Worm (Caenorhabditis elegans) whole organism, L1 larva: ENCODE data around the gene madf-1.

Experiments used
- C34B4.2 ChIP-seq: sonication (generic microtip); optimal IDR thresholded peaks from 2 replicates; lab custom pipeline; 2017; ENCODE audit warnings: mild to moderate bottlenecking, missing genetic modification characterization, missing compliant biosample characterization
- F16B12.6 ChIP-seq: fragments of 150-350 bp; optimal IDR thresholded peaks from 2 replicates; lab custom pipeline; 2014; ENCODE audit warnings: missing biosample characterization, missing genetic modification characterization
- Y116A8C.19 ChIP-seq: sonication (generic microtip); optimal IDR thresholded peaks from 2 replicates; lab custom pipeline; 2016; ENCODE audit warnings: missing compliant biosample characterization, missing genetic modification characterization, borderline replicate concordance
- aha-1 ChIP-seq: fragments of 150-350 bp; optimal IDR thresholded peaks from 2 replicates; lab custom pipeline; 2014; ENCODE audit warnings: missing biosample characterization, missing genetic modification characterization
- alr-1 ChIP-seq: fragments of 200-800 bp; sonication (Bioruptor generic); optimal IDR thresholded peaks from 2 replicates; lab custom pipeline; 2018; ENCODE audit warnings: borderline replicate concordance, mild to moderate bottlenecking, missing genetic modification characterization, missing compliant biosample characterization
- ama-1 ChIP-seq: fragments of 150-350 bp; optimal IDR thresholded peaks from 2 replicates; lab custom pipeline; 2014
- blmp-1 ChIP-seq: fragments of 150-350 bp; optimal IDR thresholded peaks from 2 replicates; lab custom pipeline; 2014; ENCODE audit warnings: missing biosample characterization, missing genetic modification characterization
- ceh-82 ChIP-seq, 3 experiments: fragments of 150-350 bp in 1 of 3; sonication (generic microtip) in 2 of 3; optimal IDR thresholded peaks; 2 replicates each; lab custom pipeline; 2014 to 2017; ENCODE audit warnings: missing biosample characterization in 3 of 3, missing genetic modification characterization in 3 of 3
- ceh-88 ChIP-seq: fragments of 200-800 bp; sonication (Bioruptor generic); IDR thresholded peaks from 2 replicates; pipeline ENCODE4 v1.3.6; 2022; ENCODE audit warnings: missing genetic modification characterization, missing compliant biosample characterization
- ces-1 ChIP-seq: fragments of 150-350 bp; optimal IDR thresholded peaks from 2 replicates; lab custom pipeline; 2014; ENCODE audit warnings: missing biosample characterization, missing genetic modification reagents, missing genetic modification characterization
- dsc-1 ChIP-seq: sonication (generic microtip); optimal IDR thresholded peaks from 2 replicates; lab custom pipeline; 2016; ENCODE audit warnings: mild to moderate bottlenecking, missing genetic modification characterization, missing compliant biosample characterization
- efl-3 ChIP-seq: fragments of 200-800 bp; sonication (Bioruptor generic); optimal IDR thresholded peaks from 2 replicates; lab custom pipeline; 2018; ENCODE audit warnings: mild to moderate bottlenecking, missing genetic modification characterization, missing compliant biosample characterization
- egl-13 ChIP-seq: sonication (generic microtip); optimal IDR thresholded peaks from 2 replicates; lab custom pipeline; 2016; ENCODE audit warnings: missing genotype, missing genetic modification reagents, missing genetic modification characterization, missing compliant biosample characterization
- egl-27 ChIP-seq, 2 experiments: fragments of 150-350 bp in 1 of 2; sonication (generic microtip); optimal IDR thresholded peaks; 3 replicates each; lab custom pipeline; 2017 to 2018; ENCODE audit warnings: missing biosample characterization in 2 of 2, missing genetic modification characterization in 2 of 2, missing genetic modification reagents in 2 of 2
- elt-2 ChIP-seq: sonication (generic microtip); optimal IDR thresholded peaks from 2 replicates; lab custom pipeline; 2016; ENCODE audit warnings: missing genetic modification characterization, mild to moderate bottlenecking, inconsistent platforms, missing compliant biosample characterization, missing genetic modification reagents
- fkh-8 ChIP-seq: sonication (generic microtip); optimal IDR thresholded peaks from 2 replicates; lab custom pipeline; 2016; ENCODE audit warnings: mild to moderate bottlenecking, missing genetic modification characterization, missing compliant biosample characterization
- fos-1 ChIP-seq: fragments of 150-350 bp; optimal IDR thresholded peaks from 2 replicates; lab custom pipeline; 2014; ENCODE audit warnings: missing biosample characterization, missing genetic modification characterization
- grh-1 ChIP-seq: fragments of 200-800 bp; sonication (Bioruptor generic); IDR thresholded peaks from 2 replicates; pipeline ENCODE4 v1.3.6; 2022; ENCODE audit warnings: missing genetic modification reagents, missing genetic modification characterization, missing compliant biosample characterization
- hpl-2 ChIP-seq: fragments of 150-350 bp; optimal IDR thresholded peaks from 2 replicates; lab custom pipeline; 2014; ENCODE audit warnings: missing biosample characterization, missing genetic modification reagents, missing genetic modification characterization
- irx-1 ChIP-seq: sonication (generic microtip); optimal IDR thresholded peaks from 2 replicates; lab custom pipeline; 2016; ENCODE audit warnings: missing genetic modification characterization, missing compliant biosample characterization
- isw-1 ChIP-seq: fragments of 200-800 bp; sonication (Bioruptor generic); IDR thresholded peaks from 2 replicates; pipeline ENCODE4 v1.3.6; 2022; ENCODE audit warnings: missing genetic modification characterization, missing compliant biosample characterization
- lin-35 ChIP-seq, 2 experiments: fragments of 150-350 bp; optimal IDR thresholded peaks; 2 replicates each; lab custom pipeline; 2014; ENCODE audit warnings: missing biosample characterization in 2 of 2, missing genetic modification characterization in 2 of 2, missing genetic modification reagents in 2 of 2
- lin-39 ChIP-seq: fragments of 150-350 bp; optimal IDR thresholded peaks from 2 replicates; lab custom pipeline; 2014; ENCODE audit warnings: missing biosample characterization, missing genetic modification reagents, missing genetic modification characterization
- lir-3 ChIP-seq: sonication (generic microtip); optimal IDR thresholded peaks from 2 replicates; lab custom pipeline; 2016; ENCODE audit warnings: mild to moderate bottlenecking, missing genetic modification characterization, moderate library complexity, missing compliant biosample characterization; ENCODE audit not compliant: poor library complexity
- mdl-1 ChIP-seq, 2 experiments: fragments of 150-350 bp; optimal IDR thresholded peaks; 2 replicates each; lab custom pipeline; 2014 to 2017; ENCODE audit warnings: missing biosample characterization in 2 of 2, missing genetic modification characterization in 2 of 2, inconsistent platforms in 1 of 2
- nhr-12 ChIP-seq: sonication (generic microtip); optimal IDR thresholded peaks from 2 replicates; lab custom pipeline; 2017; ENCODE audit warnings: missing biosample characterization, missing genetic modification characterization
- nhr-20 ChIP-seq: sonication (generic microtip); optimal IDR thresholded peaks from 2 replicates; lab custom pipeline; 2016; ENCODE audit warnings: mild to moderate bottlenecking, missing genetic modification characterization, missing compliant biosample characterization
- nhr-71 ChIP-seq: sonication (generic microtip); optimal IDR thresholded peaks from 2 replicates; lab custom pipeline; 2016; ENCODE audit warnings: mild to moderate bottlenecking, missing genetic modification characterization, moderate library complexity, missing compliant biosample characterization
- nhr-76 ChIP-seq: sonication (generic microtip); optimal IDR thresholded peaks from 2 replicates; lab custom pipeline; 2017; ENCODE audit warnings: missing biosample characterization, missing genetic modification characterization
- nhr-77 ChIP-seq: fragments of 150-350 bp; optimal IDR thresholded peaks from 2 replicates; lab custom pipeline; 2014; ENCODE audit warnings: missing biosample characterization, missing genetic modification characterization
- nhr-90 ChIP-seq: sonication (generic microtip); optimal IDR thresholded peaks from 2 replicates; lab custom pipeline; 2016; ENCODE audit warnings: mild to moderate bottlenecking, missing genetic modification characterization, missing compliant biosample characterization; ENCODE audit not compliant: poor library complexity
- pag-3 ChIP-seq: sonication (generic microtip); optimal IDR thresholded peaks from 2 replicates; lab custom pipeline; 2017; ENCODE audit warnings: missing genetic modification characterization, mild to moderate bottlenecking, missing compliant biosample characterization, antibody characterized with exemption, borderline replicate concordance; ENCODE audit not compliant: insufficient read depth
- pax-3 ChIP-seq: fragments of 200-800 bp; sonication (Bioruptor generic); optimal IDR thresholded peaks from 2 replicates; lab custom pipeline; 2018; ENCODE audit warnings: mild to moderate bottlenecking, missing genetic modification characterization, moderate library complexity, missing compliant biosample characterization
- pqm-1 ChIP-seq: sonication (generic microtip); optimal IDR thresholded peaks from 3 replicates; lab custom pipeline; 2017; ENCODE audit warnings: missing biosample characterization, missing genetic modification characterization
- snpc-4 ChIP-seq: fragments of 150-350 bp; optimal IDR thresholded peaks from 2 replicates; lab custom pipeline; 2014; ENCODE audit warnings: missing biosample characterization, missing genetic modification characterization
- sup-37 ChIP-seq: fragments of 200-800 bp; sonication (Bioruptor generic); optimal IDR thresholded peaks from 2 replicates; lab custom pipeline; 2018; ENCODE audit warnings: mild to moderate bottlenecking, missing genetic modification characterization, missing compliant biosample characterization
- swsn-7 ChIP-seq: sonication (generic microtip); optimal IDR thresholded peaks from 2 replicates; lab custom pipeline; 2016; ENCODE audit warnings: missing genetic modification characterization, missing compliant biosample characterization
- tbx-2 ChIP-seq: sonication (generic microtip); optimal IDR thresholded peaks from 2 replicates; lab custom pipeline; 2016; ENCODE audit warnings: missing genetic modification characterization, missing compliant biosample characterization
- unc-130 ChIP-seq: fragments of 150-350 bp; optimal IDR thresholded peaks from 2 replicates; lab custom pipeline; 2017; ENCODE audit warnings: missing biosample characterization, missing genetic modification characterization, inconsistent platforms
- unc-30 ChIP-seq: sonication (generic microtip); optimal IDR thresholded peaks from 2 replicates; lab custom pipeline; 2017; ENCODE audit warnings: missing biosample characterization, missing genetic modification characterization
- unc-86 ChIP-seq: sonication (generic microtip); optimal IDR thresholded peaks from 2 replicates; lab custom pipeline; 2016; ENCODE audit warnings: missing genetic modification characterization, missing compliant biosample characterization
- unc-98 ChIP-seq: fragments of 200-800 bp; sonication (Bioruptor generic); IDR thresholded peaks from 2 replicates; pipeline ENCODE4 v1.3.6; 2022; ENCODE audit warnings: missing genetic modification characterization, missing compliant biosample characterization
- xbp-1 ChIP-seq: sonication (generic microtip); optimal IDR thresholded peaks from 2 replicates; lab custom pipeline; 2016; ENCODE audit warnings: missing genetic modification characterization, missing compliant biosample characterization
- zag-1 ChIP-seq: fragments of 150-350 bp; optimal IDR thresholded peaks from 2 replicates; lab custom pipeline; 2014; ENCODE audit warnings: missing biosample characterization, missing genetic modification characterization

Gene madf-1

ce11 chrIV:854357-855269 is 22.9 kb upstream of the madf-1 start, which contains the start of the genes lem-4 and Y55F3BR.11 (continued):
- TF ChIP-seq elt-2 (peak; percentile 48), F16B12.6 (tag; lab: Kevin White, UChicago) (peak; percentile 9), C34B4.2 (no peak), nhr-76 (no peak), sup-37 (GFP tag; lab: Kevin White, UChicago) (peak; percentile 6), tbx-2 (tag; lab: Kevin White, UChicago) (peak; percentile 74), ama-1 (lab: Kevin White, UChicago) (peak; percentile 53), pqm-1 (tag; lab: Kevin White, UChicago) (no peak), isw-1 (GFP tag; lab: Robert Waterston, UW) (peak; percentile 62), dsc-1 (tag; lab: Kevin White, UChicago) (peak; percentile 69), grh-1 (GFP tag; lab: Robert Waterston, UW) (peak; percentile 51), nhr-20 (tag; lab: Kevin White, UChicago) (peak; percentile 62), nhr-12 (tag; lab: Kevin White, UChicago) (no peak), nhr-90 (peak; percentile 73), aha-1 (tag; lab: Kevin White, UChicago) (no peak), egl-13 (tag; lab: Kevin White, UChicago) (peak; percentile 44), nhr-71 (peak; percentile 8), pax-3 (peak; percentile 15), irx-1 (tag; lab: Kevin White, UChicago) (peak; percentile 19), lin-35 (GFP tag; optimal IDR thresholded peaks at IDR 0.05; lab: Kevin White, UChicago) (peak; percentile 93 to 97), unc-98 (no peak), blmp-1 (peak; percentile 31), unc-130 (tag; lab: Kevin White, UChicago) (peak; percentile 77), unc-86 (tag; lab: Kevin White, UChicago) (peak; percentile 62), unc-30 (no peak), Y116A8C.19 (tag; lab: Kevin White, UChicago) (no peak), egl-27 (tag; optimal IDR thresholded peaks at IDR 0.05; lab: Kevin White, UChicago) (no peak), hpl-2 (GFP tag; lab: Kevin White, UChicago) (no peak), ceh-88 (GFP tag; lab: Robert Waterston, UW) (no peak), snpc-4 (tag; lab: Kevin White, UChicago) (peak; percentile 82), lir-3 (tag; lab: Kevin White, UChicago) (no peak), pag-3 (tag; lab: Kevin White, UChicago) (no peak), fkh-8 (tag; lab: Kevin White, UChicago) (peak; percentile 68), efl-3 (GFP tag; lab: Kevin White, UChicago) (no peak)

ce11 chrIV:848207-848606 is 16.5 kb upstream of the madf-1 start:
- TF ChIP-seq elt-2 = no peak
- no peak for TF ChIP-seq egl-27 (tag; optimal IDR thresholded peaks at IDR 0.05; lab: Kevin White, UChicago)
- TF ChIP-seq mdl-1 (tag; optimal IDR thresholded peaks at IDR 0.05; lab: Kevin White, UChicago) = no peak
- TF ChIP-seq nhr-12 (tag; lab: Kevin White, UChicago) = no peak
- no peak for TF ChIP-seq lin-39 (tag; lab: Kevin White, UChicago)
- no peak for TF ChIP-seq swsn-7
- TF ChIP-seq ceh-82 (tag; optimal IDR thresholded peaks at IDR 0.05; lab: Kevin White, UChicago) = no peak
- TF ChIP-seq fkh-8 (tag; lab: Kevin White, UChicago) = no peak
- TF ChIP-seq egl-13 (tag; lab: Kevin White, UChicago) = no peak
- TF ChIP-seq xbp-1 = no peak
- no peak for TF ChIP-seq grh-1 (GFP tag; lab: Robert Waterston, UW)
- TF ChIP-seq alr-1 (tag; lab: Kevin White, UChicago) = no peak
- TF ChIP-seq zag-1 (tag; lab: Kevin White, UChicago) = no peak
- no peak for TF ChIP-seq ces-1 (GFP tag; lab: Kevin White, UChicago)
- no peak for TF ChIP-seq fos-1 (tag; lab: Kevin White, UChicago)
- no peak for TF ChIP-seq nhr-77
